Fruit fly (Drosophila melanogaster) Kc167 (cell line): ENCODE results near the gene eca.

Experiments used
- Sin3A ChIP-seq: fragments of >200 bp; optimal IDR thresholded peaks from 2 replicates; lab custom pipeline; 2018; ENCODE audit warnings: missing external identifiers
- h ChIP-seq: fragments of >200 bp; optimal IDR thresholded peaks from 3 replicates; lab custom pipeline; 2018; ENCODE audit warnings: missing external identifiers
- insv ChIP-seq: fragments of >200 bp; optimal IDR thresholded peaks from 3 replicates; lab custom pipeline; 2018; ENCODE audit warnings: missing external identifiers
- psq ChIP-seq: fragments of >200 bp; optimal IDR thresholded peaks from 2 replicates; lab custom pipeline; 2017; ENCODE audit warnings: missing external identifiers
- ttk ChIP-seq: sonication (Bioruptor generic); optimal IDR thresholded peaks from 2 replicates; lab custom pipeline; 2017; ENCODE audit warnings: missing external identifiers

DNA sequence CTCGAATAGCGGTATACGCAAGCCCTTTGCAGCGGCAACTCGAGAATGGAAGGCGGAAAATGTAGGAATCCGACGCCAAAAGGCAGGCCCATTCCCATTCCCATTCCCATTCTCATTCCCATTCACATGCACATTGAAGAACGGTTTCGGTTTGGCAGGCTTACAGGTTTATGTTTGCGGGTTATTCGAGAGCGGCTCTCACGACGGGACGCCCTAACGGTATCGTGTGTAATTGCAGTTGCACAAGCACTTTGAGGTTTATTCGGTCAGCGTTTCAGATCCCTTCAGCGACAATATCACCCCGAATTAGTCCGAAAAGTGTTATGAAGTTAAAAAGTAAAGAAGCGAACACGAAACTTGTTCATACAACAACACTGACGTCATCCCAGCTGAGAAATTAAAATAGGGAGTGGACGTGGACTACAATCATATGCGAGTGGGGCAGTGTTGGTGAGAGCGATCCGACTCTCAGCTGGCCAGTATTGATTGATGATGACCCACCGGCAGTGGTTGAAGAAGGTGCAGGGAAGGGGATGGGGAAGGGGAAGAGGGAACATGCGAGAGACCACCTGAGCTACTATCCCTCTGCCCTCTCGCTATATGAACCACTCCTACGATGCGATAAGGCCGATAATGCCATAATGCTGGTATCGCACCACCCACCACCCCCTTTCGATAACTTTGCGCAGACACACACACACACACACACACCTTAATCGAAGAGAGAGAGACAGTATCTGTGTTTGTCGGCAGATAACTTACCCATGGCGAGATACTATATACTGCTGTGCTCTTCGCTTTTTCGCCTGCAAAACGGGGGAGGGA lies 19.1 kb upstream of the eca start:
- no peak for TF ChIP-seq ttk
- TF ChIP-seq h, result no peak
- no peak for TF ChIP-seq insv (lab: Kevin White, UChicago)
- TF ChIP-seq Sin3A (lab: Kevin White, UChicago), result no peak
- no peak for TF ChIP-seq psq
